Fruit fly (Drosophila melanogaster) whole organism, pupa: ENCODE results near the gene neur.

ENCODE experiments used
- CG10348 ChIP-seq: fragments of 200-800 bp; sonication (Bioruptor generic); IDR thresholded peaks from 2 replicates; pipeline ENCODE4 v1.3.6; 2022; ENCODE audit warnings: missing biosample characterization, missing genetic modification characterization
- CG12605 ChIP-seq: fragments of 200-800 bp; sonication (Bioruptor generic); IDR thresholded peaks from 2 replicates; pipeline ENCODE4 v1.3.6; 2022; ENCODE audit warnings: missing biosample characterization, missing genetic modification characterization
- CG13204 ChIP-seq: fragments of 200-800 bp; sonication (Bioruptor generic); optimal IDR thresholded peaks from 2 replicates; lab custom pipeline; 2018; ENCODE audit warnings: missing biosample characterization, mild to moderate bottlenecking, missing genetic modification characterization, moderate library complexity
- CG14655 ChIP-seq: fragments of 200-800 bp; sonication (Bioruptor generic); optimal IDR thresholded peaks from 3 replicates; lab custom pipeline; 2017; ENCODE audit warnings: mild to moderate bottlenecking, missing biosample characterization, missing genetic modification reagents, missing genetic modification characterization
- CG15710 ChIP-seq: fragments of 200-800 bp; sonication (Bioruptor generic); optimal IDR thresholded peaks from 2 replicates; lab custom pipeline; 2018; ENCODE audit warnings: missing biosample characterization, mild to moderate bottlenecking, missing genetic modification characterization, moderate library complexity
- CG17806 ChIP-seq: fragments of 200-800 bp; sonication (Bioruptor generic); optimal IDR thresholded peaks from 2 replicates; lab custom pipeline; 2018; ENCODE audit warnings: missing biosample characterization, mild to moderate bottlenecking, missing genetic modification characterization, moderate library complexity
- CG32121 ChIP-seq: fragments of 200-800 bp; sonication (Bioruptor generic); IDR thresholded peaks from 2 replicates; pipeline ENCODE4 v1.3.6; 2022; ENCODE audit warnings: missing biosample characterization, missing genetic modification characterization
- CG34367 ChIP-seq: fragments of 200-800 bp; sonication (Bioruptor generic); optimal IDR thresholded peaks from 2 replicates; lab custom pipeline; 2018; ENCODE audit warnings: missing biosample characterization, mild to moderate bottlenecking, missing genetic modification characterization
- CG4496 ChIP-seq: fragments of 200-800 bp; sonication (Bioruptor generic); IDR thresholded peaks from 3 replicates; pipeline ENCODE4 v1.3.6; 2022; ENCODE audit warnings: missing biosample characterization, missing genetic modification characterization
- CG8159 ChIP-seq: fragments of 200-800 bp; sonication (Bioruptor generic); optimal IDR thresholded peaks from 3 replicates; lab custom pipeline; 2018; ENCODE audit warnings: missing biosample characterization, mild to moderate bottlenecking, missing genetic modification characterization, moderate library complexity
- CG8301 ChIP-seq: fragments of 200-800 bp; sonication (Bioruptor generic); optimal IDR thresholded peaks from 2 replicates; lab custom pipeline; 2018; ENCODE audit warnings: missing biosample characterization, mild to moderate bottlenecking, missing genetic modification characterization
- CG9948 ChIP-seq: fragments of 200-800 bp; sonication (Bioruptor generic); optimal IDR thresholded peaks from 2 replicates; lab custom pipeline; 2018; ENCODE audit warnings: missing biosample characterization, mild to moderate bottlenecking, missing genetic modification characterization, moderate library complexity
- D1 ChIP-seq: fragments of 200-800 bp; sonication (Bioruptor generic); optimal IDR thresholded peaks from 2 replicates; lab custom pipeline; 2018; ENCODE audit warnings: missing biosample characterization, mild to moderate bottlenecking, missing genetic modification characterization, moderate library complexity
- EcR ChIP-seq: fragments of 200-800 bp; sonication (Bioruptor generic); optimal IDR thresholded peaks from 3 replicates; lab custom pipeline; 2019; ENCODE audit warnings: missing biosample characterization, missing genetic modification characterization, mild to moderate bottlenecking, moderate library complexity, missing genetic modification reagents
- Ets98B ChIP-seq: fragments of 200-800 bp; sonication (Bioruptor generic); IDR thresholded peaks from 2 replicates; pipeline ENCODE4 v1.3.6; 2022; ENCODE audit warnings: missing biosample characterization, missing genetic modification characterization
- Pif1A ChIP-seq: fragments of 200-800 bp; sonication (Bioruptor generic); optimal IDR thresholded peaks from 3 replicates; lab custom pipeline; 2016; ENCODE audit warnings: missing biosample characterization, missing genetic modification characterization
- Pif1B ChIP-seq: fragments of 200-800 bp; sonication (Bioruptor generic); optimal IDR thresholded peaks from 3 replicates; lab custom pipeline; 2016; ENCODE audit warnings: missing biosample characterization, missing genetic modification characterization
- Snoo ChIP-seq: fragments of 200-800 bp; sonication (Bioruptor generic); optimal IDR thresholded peaks from 3 replicates; lab custom pipeline; 2017; ENCODE audit warnings: missing biosample characterization, mild to moderate bottlenecking, missing genetic modification characterization, inconsistent platforms
- fd96Ca ChIP-seq: fragments of 200-800 bp; sonication (Bioruptor generic); IDR thresholded peaks from 3 replicates; pipeline ENCODE4 v1.3.6; 2022; ENCODE audit warnings: missing biosample characterization, missing genetic modification characterization
- gl ChIP-seq: fragments of 200-800 bp; sonication (Bioruptor generic); optimal IDR thresholded peaks from 2 replicates; lab custom pipeline; 2018; ENCODE audit warnings: missing biosample characterization, mild to moderate bottlenecking, missing genetic modification characterization
- rn ChIP-seq: fragments of 200-800 bp; sonication (Bioruptor generic); IDR thresholded peaks from 2 replicates; pipeline ENCODE4 v1.3.6; 2022; ENCODE audit warnings: missing biosample characterization, missing genetic modification characterization

neur gene

dm6 chr3R:9028690-9029089 is 10.6 kb downstream of the neur start:
- no peak for TF ChIP-seq CG15710 (tag; lab: Kevin White, UChicago)
- TF ChIP-seq CG8301 (tag; lab: Kevin White, UChicago) = no peak
- no peak for TF ChIP-seq CG17806 (tag; lab: Kevin White, UChicago)
- TF ChIP-seq CG10348 (GFP tag; lab: Robert Waterston, UW) = no peak
- no peak for TF ChIP-seq EcR
- no peak for TF ChIP-seq Pif1B (GFP tag; lab: Kevin White, UChicago)
- no peak for TF ChIP-seq CG4496 (GFP tag; lab: Robert Waterston, UW)
- no peak for TF ChIP-seq rn
- TF ChIP-seq Snoo (tag; lab: Kevin White, UChicago) = no peak
- no peak for TF ChIP-seq CG8159 (tag; lab: Kevin White, UChicago)
- no peak for TF ChIP-seq gl (tag; lab: Kevin White, UChicago)
- TF ChIP-seq CG32121 = no peak
- no peak for TF ChIP-seq Pif1A
- TF ChIP-seq CG34367 = no peak

dm6 chr3R:9027082-9027481 is 12.2 kb downstream of the neur start:
- no peak for TF ChIP-seq gl (tag; lab: Kevin White, UChicago)
- TF ChIP-seq CG10348 (GFP tag; lab: Robert Waterston, UW) = no peak
- no peak for TF ChIP-seq Pif1B (GFP tag; lab: Kevin White, UChicago)
- no peak for TF ChIP-seq CG15710 (tag; lab: Kevin White, UChicago)
- no peak for TF ChIP-seq fd96Ca (GFP tag; lab: Robert Waterston, UW)
- TF ChIP-seq Pif1A = no peak
- TF ChIP-seq Ets98B = no peak

dm6 chr3R:9024835-9025510 is 14.3 kb downstream of the neur start:
- TF ChIP-seq fd96Ca (GFP tag; lab: Robert Waterston, UW) (no peak), Snoo (tag; lab: Kevin White, UChicago) (no peak), CG13204 (GFP tag; lab: Kevin White, UChicago) (no peak), CG9948 (tag; lab: Kevin White, UChicago) (no peak), Ets98B (no peak), CG17806 (tag; lab: Kevin White, UChicago) (no peak), CG15710 (tag; lab: Kevin White, UChicago) (no peak), D1 (tag; lab: Kevin White, UChicago) (no peak), CG4496 (GFP tag; lab: Robert Waterston, UW) (no peak), CG8301 (tag; lab: Kevin White, UChicago) (no peak), CG12605 (no peak), rn (no peak), Pif1B (GFP tag; lab: Kevin White, UChicago) (no peak), CG14655 (no peak), Pif1A (no peak), CG32121 (no peak), gl (tag; lab: Kevin White, UChicago) (no peak), EcR (no peak), CG34367 (no peak)

dm6 chr3R:9023934-9024333 is 15.3 kb downstream of the neur start:
- TF ChIP-seq rn = no peak
- no peak for TF ChIP-seq CG4496 (GFP tag; lab: Robert Waterston, UW)

dm6 chr3R:9019689-9020138 is 19.6 kb downstream of the neur start, which contains the start of gene tgo:
tgo (minus strand) TSS chr3R:9020022.
- TF ChIP-seq CG10348 (GFP tag; lab: Robert Waterston, UW) (no peak), CG9948 (tag; lab: Kevin White, UChicago) (no peak), Pif1A (no peak), fd96Ca (GFP tag; lab: Robert Waterston, UW) (0 out of 3 replicates have a peak, but pooled peaks have one; percentile 12), CG15710 (tag; lab: Kevin White, UChicago) (peak; percentile 12), Ets98B (no peak), CG34367 (no peak), EcR (peak; percentile 28), CG14655 (no peak), Snoo (tag; lab: Kevin White, UChicago) (no peak), CG32121 (no peak)

dm6 chr3R:9016869-9017268 is 22.4 kb downstream of the neur start:
- TF ChIP-seq D1 (tag; lab: Kevin White, UChicago) (no peak), CG34367 (no peak), Snoo (tag; lab: Kevin White, UChicago) (no peak), Ets98B (no peak), gl (tag; lab: Kevin White, UChicago) (no peak), CG32121 (no peak), CG8159 (tag; lab: Kevin White, UChicago) (no peak), rn (no peak), CG17806 (tag; lab: Kevin White, UChicago) (no peak), EcR (no peak)

dm6 chr3R:9014859-9015466 is 24.3 kb downstream of the neur start, which contains the start of the genes Kcmf1, Sf3b5 and CG11986:
Kcmf1 (minus strand) TSS chr3R:9014909.
Sf3b5 (minus strand) TSS chr3R:9015341.
CG11986 (plus strand) TSS chr3R:9015446.
- no peak for TF ChIP-seq EcR
- no peak for TF ChIP-seq rn
- no peak for TF ChIP-seq CG12605
- TF ChIP-seq Ets98B = no peak
- TF ChIP-seq CG8301 (tag; lab: Kevin White, UChicago) = no peak
- TF ChIP-seq CG9948 (tag; lab: Kevin White, UChicago) = no peak
